Fruit fly (Drosophila melanogaster) S2 (cell line): ENCODE measurements around the gene tara.

ENCODE experiments used
- CG8478 ChIP-seq: fragments of >200 bp; optimal IDR thresholded peaks from 2 replicates; lab custom pipeline; 2018
- CTCF ChIP-seq, 2 experiments: fragments of >200 bp; optimal IDR thresholded peaks; 2 replicates each; lab custom pipeline; 2018

dm6 chr3R:16208106-16208780 lies 17.2 kb upstream of the tara start:
- no peak for TF ChIP-seq CTCF (optimal IDR thresholded peaks at IDR 0.05; lab: Kevin White, UChicago)
- TF ChIP-seq CG8478 = no peak
